Fruit fly (Drosophila melanogaster): ENCODE data around the gene CG2129.

The CG2129 gene

dm6 chrX:8106281-8107050 lies 39.2 kb upstream of the CG2129 start:
- no peak for TF ChIP-seq rgr (GFP tag; optimal IDR thresholded peaks at IDR 0.05)
- peak; percentile 12 for TF ChIP-seq h (GFP tag; optimal IDR thresholded peaks at IDR 0.05)
- TF ChIP-seq Rel (GFP tag; optimal IDR thresholded peaks at IDR 0.05), result no peak
- TF ChIP-seq Rel (tag; optimal IDR thresholded peaks at IDR 0.05), result peak; percentile 61
- TF ChIP-seq Hr78 (GFP tag; optimal IDR thresholded peaks at IDR 0.05), result no peak
- peak; percentile 23 for TF ChIP-seq fru (GFP tag; optimal IDR thresholded peaks at IDR 0.05)

- TF ChIP-seq brk (GFP tag; optimal IDR thresholded peaks at IDR 0.05) (no peak), Vsx2 (GFP tag; optimal IDR thresholded peaks at IDR 0.05; ENCODE audit: partially characterized antibody) (no peak), ey (GFP tag; optimal IDR thresholded peaks at IDR 0.05) (no peak)
Observed at dm6 chrX:8107936-8108335, 37.7 kb upstream of the CG2129 start.

- TF ChIP-seq usp (GFP tag; optimal IDR thresholded peaks at IDR 0.05), result no peak
- no peak for TF ChIP-seq Rel (GFP tag; optimal IDR thresholded peaks at IDR 0.05)
- TF ChIP-seq Rel (tag; optimal IDR thresholded peaks at IDR 0.05), result peak; percentile 62
Observed at dm6 chrX:8110984-8111383, 34.7 kb upstream of the CG2129 start.

- no peak for TF ChIP-seq lola (GFP tag; optimal IDR thresholded peaks at IDR 0.05)
- no peak for TF ChIP-seq Hr78 (GFP tag; optimal IDR thresholded peaks at IDR 0.05)
- no peak for TF ChIP-seq dl (GFP tag; optimal IDR thresholded peaks at IDR 0.05; ENCODE audit: insufficient read depth in 1 of 2, partially characterized antibody in 2 of 2)
- no peak for TF ChIP-seq CG32264 (GFP tag; optimal IDR thresholded peaks at IDR 0.05)
- peak in 1 of 2 experiments; percentile 58 for TF ChIP-seq foxo (GFP tag; optimal IDR thresholded peaks at IDR 0.05)
- TF ChIP-seq HLH106 (tag; optimal IDR thresholded peaks at IDR 0.05), result no peak
- no peak for TF ChIP-seq Rel (GFP tag; optimal IDR thresholded peaks at IDR 0.05)
- TF ChIP-seq Rel (tag; optimal IDR thresholded peaks at IDR 0.05), result no peak
- no peak for TF ChIP-seq jim (GFP tag; optimal IDR thresholded peaks at IDR 0.05)
- no peak for TF ChIP-seq CG9705 (GFP tag; optimal IDR thresholded peaks at IDR 0.05)
- TF ChIP-seq Hr83 (GFP tag; optimal IDR thresholded peaks at IDR 0.05; ENCODE audit: poor library complexity, severe bottlenecking), result no peak
- no peak for TF ChIP-seq woc (GFP tag; optimal IDR thresholded peaks at IDR 0.05)
- TF ChIP-seq Vsx2 (GFP tag; optimal IDR thresholded peaks at IDR 0.05; ENCODE audit: partially characterized antibody), result no peak
- no peak for TF ChIP-seq Mio (GFP tag; optimal IDR thresholded peaks at IDR 0.05)
- TF ChIP-seq Jra (GFP tag; optimal IDR thresholded peaks at IDR 0.05), result no peak
- no peak for TF ChIP-seq dmrt93B (GFP tag; optimal IDR thresholded peaks at IDR 0.05)
- TF ChIP-seq usp (GFP tag; optimal IDR thresholded peaks at IDR 0.05), result no peak
- TF ChIP-seq sv (GFP tag; optimal IDR thresholded peaks at IDR 0.05), result no peak
- TF ChIP-seq Hnf4 (GFP tag; optimal IDR thresholded peaks at IDR 0.05), result no peak
- TF ChIP-seq Sp1 (GFP tag; optimal IDR thresholded peaks at IDR 0.05), result peak; percentile 27
- no peak for TF ChIP-seq brk (GFP tag; optimal IDR thresholded peaks at IDR 0.05)
- TF ChIP-seq Dif (GFP tag; optimal IDR thresholded peaks at IDR 0.05; ENCODE audit: partially characterized antibody), result no peak
- TF ChIP-seq ey (GFP tag; optimal IDR thresholded peaks at IDR 0.05), result peak; percentile 53
- peak; percentile 32 for TF ChIP-seq rgr (GFP tag; optimal IDR thresholded peaks at IDR 0.05)
- TF ChIP-seq dsf (GFP tag; optimal IDR thresholded peaks at IDR 0.05; ENCODE audit: borderline replicate concordance), result no peak
- TF ChIP-seq pan (optimal IDR thresholded peaks at IDR 0.05), result no peak
- peak; percentile 62 for TF ChIP-seq fru (GFP tag; optimal IDR thresholded peaks at IDR 0.05)
- no peak for TF ChIP-seq sage (GFP tag; optimal IDR thresholded peaks at IDR 0.05)
- no peak for TF ChIP-seq br (GFP tag; optimal IDR thresholded peaks at IDR 0.05)
- no peak for TF ChIP-seq psq (GFP tag; optimal IDR thresholded peaks at IDR 0.05)
- no peak for TF ChIP-seq N (GFP tag; optimal IDR thresholded peaks at IDR 0.05)
- no peak for TF ChIP-seq GATAd (GFP tag; optimal IDR thresholded peaks at IDR 0.05)
- no peak for TF ChIP-seq tai (GFP tag; optimal IDR thresholded peaks at IDR 0.05)
- no peak for TF ChIP-seq Myc (optimal IDR thresholded peaks at IDR 0.05)
- no peak for TF ChIP-seq CrebA (GFP tag; optimal IDR thresholded peaks at IDR 0.05; ENCODE audit: borderline replicate concordance)
- TF ChIP-seq Dfd (GFP tag; optimal IDR thresholded peaks at IDR 0.05), result peak; percentile 40
- no peak for TF ChIP-seq Abd-B (GFP tag; optimal IDR thresholded peaks at IDR 0.05)
- TF ChIP-seq OdsH (GFP tag; optimal IDR thresholded peaks at IDR 0.05), result peak; percentile 20
- TF ChIP-seq h (GFP tag; optimal IDR thresholded peaks at IDR 0.05), result peak; percentile 11
Observed at dm6 chrX:8112715-8113114, 32.9 kb upstream of the CG2129 start.
